Worm (Caenorhabditis elegans): ENCODE data around the gene ugt-37.

ugt-37 gene

ce11 chrV:7157089-7157488, 12.0 kb upstream of the ugt-37 start, which contains the start of gene ugt-39:
Gene ugt-39 (plus strand): TSS chrV:7157142.
- TF ChIP-seq dmd-9 (GFP tag; IDR thresholded peaks at IDR 0.05) (no peak), madf-5 (GFP tag; IDR thresholded peaks at IDR 0.05) (no peak), ztf-7 (tag; optimal IDR thresholded peaks at IDR 0.05) (no peak), nhr-28 (tag; optimal IDR thresholded peaks at IDR 0.05) (peak; percentile 87), php-3 (GFP tag; IDR thresholded peaks at IDR 0.05) (0 out of 2 replicates have a peak, but pooled peaks have one; percentile 47), dve-1 (tag; optimal IDR thresholded peaks at IDR 0.05; ENCODE audit: insufficient read depth) (peak; percentile 16), hlh-30 (tag; optimal IDR thresholded peaks at IDR 0.05; ENCODE audit: insufficient read depth) (peak; percentile 1), hlh-11 (tag; optimal IDR thresholded peaks at IDR 0.05) (peak; percentile 52), aha-1 (tag) (no peak), nhr-77 (tag; optimal IDR thresholded peaks at IDR 0.05) (peak; percentile 28), dmd-6 (GFP tag; IDR thresholded peaks at IDR 0.05) (peak; percentile 70), daf-16 (GFP tag; optimal IDR thresholded peaks at IDR 0.05) (no peak), daf-16 (tag; optimal IDR thresholded peaks at IDR 0.05) (peak; percentile 91), nhr-102 (tag; optimal IDR thresholded peaks at IDR 0.05) (peak; percentile 68), nhr-111 (GFP tag; optimal IDR thresholded peaks at IDR 0.05) (no peak), Y105C5A.15 (GFP tag; IDR thresholded peaks at IDR 0.05) (no peak), attf-4 (tag; optimal IDR thresholded peaks at IDR 0.05) (no peak), daf-12 (tag; optimal IDR thresholded peaks at IDR 0.05) (no peak), pha-4 (GFP tag; IDR thresholded peaks at IDR 0.05) (no peak), pha-4 (tag; optimal IDR thresholded peaks at IDR 0.05) (no peak), daf-19 (GFP tag; conservative IDR thresholded peaks at IDR 0.05) (no peak), unc-130 (GFP tag; optimal IDR thresholded peaks at IDR 0.05) (no peak), ama-1 (optimal IDR thresholded peaks at IDR 0.05) (no peak), jun-1 (tag; optimal IDR thresholded peaks at IDR 0.05) (no peak)

ce11 chrV:7156079-7156478, 11.0 kb upstream of the ugt-37 start, which contains the start of gene F10D2.10:
Gene F10D2.10 (minus strand): TSS chrV:7156179.
- TF ChIP-seq lin-13 (GFP tag; optimal IDR thresholded peaks at IDR 0.05) (no peak), ceh-62 (tag; optimal IDR thresholded peaks at IDR 0.05) (no peak), mxl-2 (GFP tag; conservative IDR thresholded peaks at IDR 0.05) (no peak), aha-1 (tag) (peak; percentile 68), Y105C5A.15 (GFP tag; IDR thresholded peaks at IDR 0.05) (no peak), egl-43 (GFP tag; IDR thresholded peaks at IDR 0.05) (no peak)

- TF ChIP-seq aha-1 (tag) (no peak), ztf-11 (tag; optimal IDR thresholded peaks at IDR 0.05) (no peak), mdt-29 (GFP tag; IDR thresholded peaks at IDR 0.05) (no peak), Y75B8A.6 (GFP tag; IDR thresholded peaks at IDR 0.05) (no peak), mes-2 (tag; optimal IDR thresholded peaks at IDR 0.05; ENCODE audit: poor library complexity, severe bottlenecking) (no peak), daf-8 (GFP tag; IDR thresholded peaks at IDR 0.05) (no peak), spr-3 (GFP tag; optimal IDR thresholded peaks at IDR 0.05) (no peak), nhr-237 (tag; optimal IDR thresholded peaks at IDR 0.05) (no peak), Y105C5A.15 (GFP tag; IDR thresholded peaks at IDR 0.05) (no peak), madf-5 (GFP tag; IDR thresholded peaks at IDR 0.05) (no peak), nhr-41 (GFP tag; IDR thresholded peaks at IDR 0.05) (no peak), ZK546.5 (tag; optimal IDR thresholded peaks at IDR 0.05) (no peak), lim-7 (GFP tag; IDR thresholded peaks at IDR 0.05) (no peak), lin-39 (tag; optimal IDR thresholded peaks at IDR 0.05) (no peak), ztf-7 (tag; optimal IDR thresholded peaks at IDR 0.05) (no peak), dmd-6 (GFP tag; IDR thresholded peaks at IDR 0.05) (no peak), nhr-42 (GFP tag; IDR thresholded peaks at IDR 0.05) (no peak), gei-8 (GFP tag; optimal IDR thresholded peaks at IDR 0.05) (no peak), nhr-48 (tag; optimal IDR thresholded peaks at IDR 0.05) (no peak)
Observed at ce11 chrV:7153046-7153445, 7.9 kb upstream of the ugt-37 start, which contains the start of gene fat-7. Gene fat-7 (minus strand): TSS chrV:7153146.

Data from whole organism, L4 larva.